Worm (Caenorhabditis elegans) whole organism, L3 larva: Measurements from ENCODE around the gene C54F6.19.

Source experiments
- ZK546.5 ChIP-seq: sonication (generic microtip); optimal IDR thresholded peaks from 2 replicates; lab custom pipeline; 2017; ENCODE audit warnings: missing biosample characterization, missing genetic modification characterization
- aly-2 ChIP-seq: fragments of 150-350 bp; optimal IDR thresholded peaks from 2 replicates; lab custom pipeline; 2014; ENCODE audit warnings: missing biosample characterization, missing genetic modification characterization
- ama-1 ChIP-seq: fragments of 150-350 bp; optimal IDR thresholded peaks from 2 replicates; lab custom pipeline; 2018
- ceh-16 ChIP-seq: sonication (generic microtip); optimal IDR thresholded peaks from 2 replicates; lab custom pipeline; 2017; ENCODE audit warnings: missing biosample characterization, missing genetic modification characterization
- ceh-28 ChIP-seq: fragments of 150-350 bp; optimal IDR thresholded peaks from 2 replicates; lab custom pipeline; 2014; ENCODE audit warnings: missing biosample characterization, missing genetic modification reagents, missing genetic modification characterization
- egl-27 ChIP-seq: sonication (generic microtip); optimal IDR thresholded peaks from 4 replicates; lab custom pipeline; 2017; ENCODE audit warnings: missing biosample characterization, missing genetic modification reagents, missing genetic modification characterization
- egl-5 ChIP-seq: fragments of 150-350 bp; optimal IDR thresholded peaks from 2 replicates; lab custom pipeline; 2017; ENCODE audit warnings: missing biosample characterization, missing genetic modification reagents, missing genetic modification characterization, inconsistent platforms
- elt-1 ChIP-seq: fragments of 150-350 bp; optimal IDR thresholded peaks from 2 replicates; lab custom pipeline; 2014; ENCODE audit warnings: missing biosample characterization, missing genetic modification characterization
- elt-2 ChIP-seq: sonication (generic microtip); optimal IDR thresholded peaks from 2 replicates; lab custom pipeline; 2016; ENCODE audit warnings: missing genetic modification reagents, mild to moderate bottlenecking, missing genetic modification characterization, missing compliant biosample characterization
- elt-3 ChIP-seq, 3 experiments: fragments of 150-350 bp in 1 of 3; sonication (generic microtip) in 2 of 3; optimal IDR thresholded peaks; 2 replicates in 2 of 3; 4 replicates in 1 of 3; lab custom pipeline; 2014 to 2017; ENCODE audit warnings: missing biosample characterization in 3 of 3, missing genetic modification characterization in 3 of 3
- eor-1 ChIP-seq, 2 experiments: fragments of 150-350 bp; optimal IDR thresholded peaks; 2 replicates each; lab custom pipeline; 2014 to 2018; ENCODE audit warnings: missing biosample characterization in 2 of 2, missing genetic modification characterization in 2 of 2
- fkh-10 ChIP-seq: sonication (generic microtip); optimal IDR thresholded peaks from 2 replicates; lab custom pipeline; 2017; ENCODE audit warnings: missing biosample characterization, missing genetic modification reagents, missing genetic modification characterization
- fos-1 ChIP-seq: fragments of 150-350 bp; optimal IDR thresholded peaks from 2 replicates; lab custom pipeline; 2014; ENCODE audit warnings: missing biosample characterization, missing genetic modification characterization
- hmg-11 ChIP-seq: sonication (generic microtip); optimal IDR thresholded peaks from 2 replicates; lab custom pipeline; 2016; ENCODE audit warnings: missing genetic modification characterization, missing compliant biosample characterization
- lin-15B ChIP-seq: fragments of 150-350 bp; optimal IDR thresholded peaks from 2 replicates; lab custom pipeline; 2014; ENCODE audit warnings: missing biosample characterization, missing genetic modification characterization
- lin-39 ChIP-seq: fragments of 150-350 bp; optimal IDR thresholded peaks from 2 replicates; lab custom pipeline; 2018; ENCODE audit warnings: missing biosample characterization, missing genetic modification reagents, missing genetic modification characterization
- lsy-12 ChIP-seq: sonication (generic microtip); optimal IDR thresholded peaks from 2 replicates; lab custom pipeline; 2016; ENCODE audit warnings: mild to moderate bottlenecking, missing genetic modification characterization, missing compliant biosample characterization
- mdl-1 ChIP-seq: fragments of 150-350 bp; optimal IDR thresholded peaks from 2 replicates; lab custom pipeline; 2014; ENCODE audit warnings: missing biosample characterization, missing genetic modification characterization
- mml-1 ChIP-seq: fragments of 150-350 bp; sonication (generic microtip); optimal IDR thresholded peaks from 3 replicates; lab custom pipeline; 2014; ENCODE audit warnings: missing biosample characterization, missing genetic modification characterization
- nhr-11 ChIP-seq: fragments of 150-350 bp; optimal IDR thresholded peaks from 2 replicates; lab custom pipeline; 2014; ENCODE audit warnings: missing biosample characterization, missing genetic modification characterization
- nhr-12 ChIP-seq: fragments of 150-350 bp; optimal IDR thresholded peaks from 2 replicates; lab custom pipeline; 2014; ENCODE audit warnings: missing biosample characterization, missing genetic modification characterization
- nhr-23 ChIP-seq: fragments of 150-350 bp; optimal IDR thresholded peaks from 2 replicates; lab custom pipeline; 2014; ENCODE audit warnings: missing biosample characterization, missing genetic modification reagents, missing genetic modification characterization
- nhr-237 ChIP-seq: fragments of 150-350 bp; optimal IDR thresholded peaks from 2 replicates; lab custom pipeline; 2014; ENCODE audit warnings: missing biosample characterization, missing genetic modification characterization
- nhr-25 ChIP-seq: sonication (generic microtip); optimal IDR thresholded peaks from 2 replicates; lab custom pipeline; 2017; ENCODE audit warnings: missing biosample characterization, missing genetic modification characterization
- nhr-28 ChIP-seq: fragments of 150-350 bp; optimal IDR thresholded peaks from 2 replicates; lab custom pipeline; 2014; ENCODE audit warnings: missing biosample characterization, missing genetic modification characterization
- nhr-43 ChIP-seq: sonication (generic microtip); optimal IDR thresholded peaks from 2 replicates; lab custom pipeline; 2016; ENCODE audit warnings: mild to moderate bottlenecking, missing genetic modification characterization, missing compliant biosample characterization; ENCODE audit not compliant: poor library complexity, severe bottlenecking
- nhr-67 ChIP-seq: fragments of 150-350 bp; optimal IDR thresholded peaks from 2 replicates; lab custom pipeline; 2014; ENCODE audit warnings: missing biosample characterization, missing genetic modification characterization
- nhr-76 ChIP-seq: fragments of 150-350 bp; sonication (generic microtip); optimal IDR thresholded peaks from 5 replicates; lab custom pipeline; 2014; ENCODE audit warnings: missing biosample characterization, missing genetic modification characterization
- nhr-77 ChIP-seq: fragments of 150-350 bp; optimal IDR thresholded peaks from 2 replicates; lab custom pipeline; 2014; ENCODE audit warnings: missing biosample characterization, missing genetic modification characterization
- sea-2 ChIP-seq: fragments of 150-350 bp; sonication (generic microtip); optimal IDR thresholded peaks from 4 replicates; lab custom pipeline; 2014; ENCODE audit warnings: missing biosample characterization, missing genetic modification reagents, missing genetic modification characterization
- tbx-2 ChIP-seq: sonication (generic microtip); optimal IDR thresholded peaks from 2 replicates; lab custom pipeline; 2016; ENCODE audit warnings: mild to moderate bottlenecking, missing genetic modification characterization, missing compliant biosample characterization
- unc-39 ChIP-seq: sonication (generic microtip); optimal IDR thresholded peaks from 4 replicates; lab custom pipeline; 2017; ENCODE audit warnings: missing biosample characterization, missing genetic modification characterization
- unc-62 ChIP-seq: fragments of 150-350 bp; sonication (generic microtip); optimal IDR thresholded peaks from 4 replicates; lab custom pipeline; 2014; ENCODE audit warnings: missing biosample characterization, missing genetic modification reagents, missing genetic modification characterization
- zag-1 ChIP-seq: fragments of 150-350 bp; optimal IDR thresholded peaks from 2 replicates; lab custom pipeline; 2014; ENCODE audit warnings: missing biosample characterization, missing genetic modification characterization
- ztf-11 ChIP-seq: fragments of 150-350 bp; optimal IDR thresholded peaks from 2 replicates; lab custom pipeline; 2014; ENCODE audit warnings: missing biosample characterization, missing genetic modification characterization
- ztf-4 ChIP-seq: fragments of 150-350 bp; optimal IDR thresholded peaks from 2 replicates; lab custom pipeline; 2014; ENCODE audit warnings: missing biosample characterization, missing genetic modification characterization

C54F6.19 gene

DNA sequence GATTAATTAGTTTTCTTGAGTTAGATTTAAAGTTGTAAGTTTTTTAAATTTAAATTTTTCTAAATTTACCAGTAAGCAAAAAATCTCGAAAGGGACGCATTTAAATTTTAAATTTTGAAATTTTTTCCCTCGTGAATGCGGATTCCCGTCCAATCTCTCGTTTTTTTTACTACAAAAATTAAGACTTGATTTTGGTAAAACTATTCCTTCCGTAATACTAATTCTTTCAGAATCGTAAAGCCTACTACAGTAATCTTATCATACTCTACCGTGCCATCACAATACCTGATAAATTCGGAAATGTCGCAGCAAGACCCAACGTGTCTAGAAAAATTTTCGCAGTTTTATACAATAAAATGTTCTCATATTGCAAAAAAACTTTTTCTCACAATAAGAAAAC is at the start of gene C54F6.19, which contains the start of gene nhx-3:
TSS of gene C54F6.19 (plus strand) at position 301 of the 400 bp plus-strand sequence.
TSS of gene nhx-3 (minus strand) at position 337 of the 400 bp plus-strand sequence.
- TF ChIP-seq elt-3 (tag; optimal IDR thresholded peaks at IDR 0.05; lab: Kevin White, UChicago): no peak
- no peak for TF ChIP-seq lin-15B (tag; lab: Kevin White, UChicago)
- no peak for TF ChIP-seq ztf-4 (tag; lab: Kevin White, UChicago)
- no peak for TF ChIP-seq hmg-11 (tag; lab: Kevin White, UChicago)
- TF ChIP-seq fos-1 (tag; lab: Kevin White, UChicago): no peak
- no peak for TF ChIP-seq sea-2 (GFP tag; lab: Kevin White, UChicago)
- no peak for TF ChIP-seq nhr-12 (tag; lab: Kevin White, UChicago)
- no peak for TF ChIP-seq tbx-2
- TF ChIP-seq mdl-1 (tag; lab: Kevin White, UChicago): no peak
- no peak for TF ChIP-seq elt-1 (tag; lab: Kevin White, UChicago)
- no peak for TF ChIP-seq ceh-16 (tag; lab: Kevin White, UChicago)
- TF ChIP-seq ZK546.5 (tag; lab: Kevin White, UChicago): no peak
- no peak for TF ChIP-seq nhr-77 (tag; lab: Kevin White, UChicago)
- TF ChIP-seq egl-5 (tag; lab: Kevin White, UChicago): no peak
- TF ChIP-seq, all 47 proteins: peak for 0

DNA sequence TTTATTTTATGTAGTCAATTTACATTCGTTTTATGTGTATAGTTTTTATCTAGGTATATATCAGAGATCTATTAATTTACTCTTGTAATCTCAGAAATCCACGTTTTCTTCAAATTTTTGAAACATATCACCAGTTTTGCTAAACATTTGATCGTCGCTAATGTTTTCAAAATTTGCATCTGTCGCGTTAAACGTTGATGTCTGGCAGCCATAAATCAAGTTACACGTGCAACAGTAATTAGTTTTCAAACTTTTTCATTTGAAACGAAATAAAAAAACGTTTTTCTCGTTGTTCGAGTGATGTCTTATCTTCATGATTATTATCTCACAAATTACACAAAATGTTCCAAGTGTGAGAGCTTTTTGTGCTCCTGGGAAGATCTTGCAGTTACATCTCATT is 47.8 kb upstream of the C54F6.19 start, which contains the start of gene srh-79:
TSS of gene srh-79 (plus strand) at position 301 of the 400 bp plus-strand sequence.
- TF ChIP-seq fkh-10 (GFP tag; lab: Kevin White, UChicago): no peak
- no peak for TF ChIP-seq nhr-23 (tag; lab: Kevin White, UChicago)
- no peak for TF ChIP-seq fos-1 (tag; lab: Kevin White, UChicago)
- no peak for TF ChIP-seq eor-1 (tag; optimal IDR thresholded peaks at IDR 0.05; lab: Kevin White, UChicago)
- TF ChIP-seq zag-1 (tag; lab: Kevin White, UChicago): no peak
- TF ChIP-seq nhr-12 (tag; lab: Kevin White, UChicago): no peak
- TF ChIP-seq nhr-76: no peak
- TF ChIP-seq ceh-16 (tag; lab: Kevin White, UChicago): no peak
- TF ChIP-seq aly-2: no peak
- no peak for TF ChIP-seq nhr-77 (tag; lab: Kevin White, UChicago)
- TF ChIP-seq lsy-12: no peak
- TF ChIP-seq egl-5 (tag; lab: Kevin White, UChicago): no peak

DNA sequence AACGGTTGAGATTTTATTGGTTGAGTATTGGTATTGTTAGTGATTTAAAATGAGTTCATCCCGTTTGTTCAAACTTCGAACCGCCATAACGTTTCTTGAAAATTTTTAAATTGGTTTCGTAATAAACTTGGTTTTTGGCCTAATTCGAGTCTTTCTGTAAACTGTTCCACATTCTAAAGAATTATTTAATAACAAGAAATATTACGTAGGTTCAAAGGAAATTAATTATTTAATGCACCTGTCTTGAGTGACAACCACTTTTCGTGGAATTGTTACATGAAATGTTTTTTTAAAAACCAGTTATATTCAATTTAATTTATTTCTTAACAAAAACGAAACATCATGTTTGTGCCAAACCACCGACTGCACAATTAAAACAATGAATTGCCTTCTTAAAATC is 44.1 kb upstream of the C54F6.19 start:
- TF ChIP-seq fos-1 (tag; lab: Kevin White, UChicago) (no peak), nhr-12 (tag; lab: Kevin White, UChicago) (no peak), sea-2 (GFP tag; lab: Kevin White, UChicago) (no peak), mml-1 (tag; lab: Kevin White, UChicago) (no peak), nhr-43 (tag; lab: Kevin White, UChicago) (no peak), egl-27 (no peak), ZK546.5 (tag; lab: Kevin White, UChicago) (no peak), nhr-28 (tag; lab: Kevin White, UChicago) (no peak), hmg-11 (tag; lab: Kevin White, UChicago) (no peak), ceh-16 (tag; lab: Kevin White, UChicago) (no peak), ztf-11 (tag; lab: Kevin White, UChicago) (no peak), elt-3 (tag; optimal IDR thresholded peaks at IDR 0.05; lab: Kevin White, UChicago) (no peak), nhr-76 (no peak), nhr-67 (no peak), nhr-11 (tag; lab: Kevin White, UChicago) (no peak), elt-2 (no peak), zag-1 (tag; lab: Kevin White, UChicago) (no peak), eor-1 (tag; optimal IDR thresholded peaks at IDR 0.05; lab: Kevin White, UChicago) (no peak), egl-5 (tag; lab: Kevin White, UChicago) (no peak)

DNA sequence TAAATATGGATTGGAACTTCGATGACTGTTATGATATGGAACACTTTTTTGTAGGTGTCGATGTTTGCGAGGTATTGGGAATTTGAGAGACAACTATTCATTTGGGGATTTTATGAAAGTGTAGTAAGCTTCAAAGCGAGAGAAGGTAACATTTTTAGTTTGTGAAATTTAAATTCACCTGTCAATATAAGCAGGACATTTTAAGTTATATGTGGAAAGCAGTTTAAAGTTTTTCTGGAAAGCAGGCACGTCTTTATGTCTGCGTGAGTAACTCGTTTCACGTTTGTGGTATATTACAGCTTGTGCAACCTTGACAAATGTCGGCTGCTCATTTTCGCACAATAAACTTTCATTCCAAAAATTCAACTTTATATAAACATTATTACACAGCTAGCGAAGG is 41.0 kb upstream of the C54F6.19 start, which contains the start of gene srh-229:
TSS of gene srh-229 (minus strand) at position 101 of the 400 bp plus-strand sequence.
- TF ChIP-seq fkh-10 (GFP tag; lab: Kevin White, UChicago) (no peak), ama-1 (lab: Kevin White, UChicago) (no peak), nhr-76 (no peak), ceh-16 (tag; lab: Kevin White, UChicago) (no peak), eor-1 (tag; optimal IDR thresholded peaks at IDR 0.05; lab: Kevin White, UChicago) (no peak), unc-39 (tag; lab: Kevin White, UChicago) (no peak), nhr-25 (tag; lab: Kevin White, UChicago) (no peak)

DNA sequence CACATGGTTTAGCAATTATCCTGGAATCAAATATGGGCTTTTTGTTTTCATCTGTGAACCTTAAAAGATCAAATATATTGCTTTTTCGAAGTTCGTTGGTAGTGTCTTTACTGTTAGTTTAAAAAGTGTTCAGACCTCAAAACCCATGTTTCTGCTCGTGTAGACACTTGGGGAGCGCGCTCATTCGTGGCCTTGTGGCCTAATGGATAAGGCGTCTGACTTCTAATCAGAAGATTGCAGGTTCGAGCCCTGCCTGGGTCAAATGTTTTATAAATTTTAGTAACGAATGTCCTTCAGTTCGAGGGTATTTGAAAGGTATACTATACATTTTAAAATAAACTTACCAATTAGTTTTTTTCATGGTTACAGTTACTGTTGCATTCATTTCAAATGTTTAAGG is 39.1 kb upstream of the C54F6.19 start:
- TF ChIP-seq ceh-28 (tag; lab: Kevin White, UChicago): no peak
- TF ChIP-seq tbx-2: no peak
- no peak for TF ChIP-seq nhr-237 (tag; lab: Kevin White, UChicago)
- TF ChIP-seq elt-3 (tag; optimal IDR thresholded peaks at IDR 0.05; lab: Kevin White, UChicago): no peak
- TF ChIP-seq nhr-43 (tag; lab: Kevin White, UChicago): peak; percentile 25
- no peak for TF ChIP-seq ama-1 (lab: Kevin White, UChicago)
- TF ChIP-seq mdl-1 (tag; lab: Kevin White, UChicago): no peak
- no peak for TF ChIP-seq lin-39 (tag; lab: Kevin White, UChicago)
- TF ChIP-seq nhr-11 (tag; lab: Kevin White, UChicago): no peak
- TF ChIP-seq mml-1 (tag; lab: Kevin White, UChicago): no peak
- no peak for TF ChIP-seq unc-62 (GFP tag; lab: Kevin White, UChicago)
- TF ChIP-seq egl-5 (tag; lab: Kevin White, UChicago): no peak
- peak; percentile 23 for TF ChIP-seq elt-2
- no peak for TF ChIP-seq fos-1 (tag; lab: Kevin White, UChicago)
